Fruit fly (Drosophila melanogaster) Kc167 (cell line): ENCODE data around the gene CG4783.

ENCODE experiments used
- Myc ChIP-seq: fragments of >200 bp; optimal IDR thresholded peaks from 2 replicates; lab custom pipeline; 2017; ENCODE audit warnings: missing external identifiers
- Sin3A ChIP-seq: fragments of >200 bp; optimal IDR thresholded peaks from 2 replicates; lab custom pipeline; 2018; ENCODE audit warnings: missing external identifiers
- h ChIP-seq: fragments of >200 bp; optimal IDR thresholded peaks from 3 replicates; lab custom pipeline; 2018; ENCODE audit warnings: missing external identifiers
- insv ChIP-seq: fragments of >200 bp; optimal IDR thresholded peaks from 3 replicates; lab custom pipeline; 2018; ENCODE audit warnings: missing external identifiers
- psq ChIP-seq: fragments of >200 bp; optimal IDR thresholded peaks from 2 replicates; lab custom pipeline; 2017; ENCODE audit warnings: missing external identifiers
- ttk ChIP-seq: sonication (Bioruptor generic); optimal IDR thresholded peaks from 2 replicates; lab custom pipeline; 2017; ENCODE audit warnings: missing external identifiers

Gene CG4783

dm6 chr3R:19968695-19969094 lies 20.5 kb downstream of the CG4783 start:
- TF ChIP-seq Myc (lab: Kevin White, UChicago) (no peak), insv (lab: Kevin White, UChicago) (no peak), Sin3A (lab: Kevin White, UChicago) (no peak), psq (no peak), h (no peak), ttk (no peak)

DNA sequence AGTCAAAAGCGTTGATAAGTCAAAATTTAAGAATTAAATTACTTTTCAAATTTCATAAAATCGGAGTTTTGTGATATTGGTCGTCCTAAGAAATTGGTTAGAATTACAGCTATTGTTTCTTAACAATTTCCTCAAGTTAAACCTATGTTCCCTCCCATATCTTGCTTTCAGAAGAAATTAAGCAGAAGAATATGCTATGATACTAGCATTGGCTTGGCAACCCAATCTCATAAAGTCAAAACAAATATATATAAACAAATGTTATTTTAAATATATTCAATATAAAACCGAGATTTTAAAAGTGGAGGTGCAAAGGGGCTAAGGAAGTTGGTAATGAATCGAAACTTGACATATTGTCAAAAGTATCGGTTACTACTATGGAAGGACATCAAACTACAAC lies 24.4 kb downstream of the CG4783 start, which contains the start of gene CG31213:
Gene CG31213, plus strand, starts transcription at position 301 of the 400 bp plus-strand sequence.
- no peak for TF ChIP-seq insv (lab: Kevin White, UChicago)
- no peak for TF ChIP-seq psq
- TF ChIP-seq Myc (lab: Kevin White, UChicago): no peak

DNA sequence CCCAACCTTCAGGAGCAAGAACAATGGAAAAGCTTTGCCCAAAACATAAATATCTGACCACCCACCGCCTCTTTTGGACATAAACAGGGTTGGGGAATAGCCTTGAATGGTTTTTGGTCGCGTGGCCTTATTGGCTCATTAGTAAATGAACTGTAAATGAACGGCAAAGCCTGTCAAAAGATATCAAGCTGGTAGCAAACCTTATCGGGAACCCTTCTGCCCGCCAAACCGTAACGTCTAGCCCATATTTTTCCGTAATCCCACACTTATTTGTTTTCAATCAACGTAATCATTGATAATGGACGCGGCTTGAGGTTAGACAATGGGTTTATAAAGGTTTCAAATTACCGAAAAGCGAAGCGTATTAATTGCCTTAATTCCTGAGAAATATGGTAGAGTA lies 37.1 kb downstream of the CG4783 start:
- TF ChIP-seq psq: no peak
- no peak for TF ChIP-seq Sin3A (lab: Kevin White, UChicago)
- TF ChIP-seq Myc (lab: Kevin White, UChicago): no peak
- TF ChIP-seq insv (lab: Kevin White, UChicago): no peak
- no peak for TF ChIP-seq ttk

dm6 chr3R:19995408-19995807 lies 47.2 kb downstream of the CG4783 start:
- no peak for TF ChIP-seq Sin3A (lab: Kevin White, UChicago)
- no peak for TF ChIP-seq psq
- no peak for TF ChIP-seq insv (lab: Kevin White, UChicago)
- no peak for TF ChIP-seq ttk
- no peak for TF ChIP-seq h
- TF ChIP-seq Myc (lab: Kevin White, UChicago): no peak

- TF ChIP-seq Myc (lab: Kevin White, UChicago) (no peak), insv (lab: Kevin White, UChicago) (no peak), psq (no peak)
These were observed 48.2 kb downstream of the CG4783 start for dm6 chr3R:19996433-19996832.

dm6 chr3R:19997526-19998070 lies 49.4 kb downstream of the CG4783 start:
- no peak for TF ChIP-seq Sin3A (lab: Kevin White, UChicago)
- no peak for TF ChIP-seq Myc (lab: Kevin White, UChicago)
- TF ChIP-seq psq: no peak
- TF ChIP-seq h: no peak
- TF ChIP-seq insv (lab: Kevin White, UChicago): no peak
- TF ChIP-seq ttk: no peak

- TF ChIP-seq psq (no peak), Sin3A (lab: Kevin White, UChicago) (no peak), h (no peak), insv (lab: Kevin White, UChicago) (no peak), Myc (lab: Kevin White, UChicago) (no peak), ttk (no peak)
These were observed 50.2 kb downstream of the CG4783 start for dm6 chr3R:19998418-19998817.
